Fruit fly (Drosophila melanogaster) whole organism, wandering third instar larva: ENCODE data around the gene Ir94d.

Experiments used
- Abd-B ChIP-seq: fragments of >200 bp; optimal IDR thresholded peaks from 2 replicates; lab custom pipeline; 2017; ENCODE audit warnings: missing biosample characterization, missing genetic modification characterization
- Hr78 ChIP-seq: fragments of >200 bp; optimal IDR thresholded peaks from 2 replicates; lab custom pipeline; 2017; ENCODE audit warnings: missing biosample characterization, missing genetic modification characterization
- h ChIP-seq: fragments of 200-800 bp; sonication (Bioruptor generic); optimal IDR thresholded peaks from 3 replicates; lab custom pipeline; 2016; ENCODE audit warnings: missing biosample characterization, mild to moderate bottlenecking, missing genetic modification characterization
- usp ChIP-seq: fragments of >200 bp; optimal IDR thresholded peaks from 2 replicates; lab custom pipeline; 2017; ENCODE audit warnings: missing biosample characterization, missing genetic modification characterization

- TF ChIP-seq h (GFP tag; lab: Kevin White, UChicago) (no peak), usp (GFP tag; lab: Kevin White, UChicago) (no peak), Hr78 (GFP tag; lab: Kevin White, UChicago) (no peak), Abd-B (no peak)
Measured at dm6 chr3R:23399679-23400078, 2.9 kb upstream of the Ir94d start.
